Fruit fly (Drosophila melanogaster) whole organism, adult: ENCODE data around the gene CG12948.

Experiments
- CG11617 ChIP-seq: fragments of 200-800 bp; sonication (Bioruptor generic); optimal IDR thresholded peaks from 2 replicates; lab custom pipeline; 2017; ENCODE audit warnings: mild to moderate bottlenecking, missing biosample characterization, missing genetic modification reagents, missing genetic modification characterization
- CG12768 ChIP-seq: fragments of 200-800 bp; sonication (Bioruptor generic); optimal IDR thresholded peaks from 2 replicates; lab custom pipeline; 2017; ENCODE audit warnings: missing biosample characterization, missing genetic modification characterization, mild to moderate bottlenecking, moderate library complexity, missing genetic modification reagents
- CG14711 ChIP-seq: fragments of 200-800 bp; sonication (Bioruptor generic); optimal IDR thresholded peaks from 2 replicates; lab custom pipeline; 2018; ENCODE audit warnings: missing biosample characterization, mild to moderate bottlenecking, missing genetic modification characterization, moderate library complexity
- CG1620 ChIP-seq: fragments of 200-800 bp; sonication (Bioruptor generic); optimal IDR thresholded peaks from 2 replicates; lab custom pipeline; 2016; ENCODE audit warnings: missing biosample characterization, missing genetic modification characterization
- CG33017 ChIP-seq: fragments of 200-800 bp; sonication (Bioruptor generic); optimal IDR thresholded peaks from 2 replicates; lab custom pipeline; 2018; ENCODE audit warnings: missing biosample characterization, mild to moderate bottlenecking, missing genetic modification characterization, moderate library complexity
- CG5204 ChIP-seq: fragments of 200-800 bp; sonication (Bioruptor generic); optimal IDR thresholded peaks from 2 replicates; lab custom pipeline; 2016; ENCODE audit warnings: missing biosample characterization, missing genetic modification characterization
- CG7045 ChIP-seq: fragments of 200-800 bp; sonication (Bioruptor generic); optimal IDR thresholded peaks from 2 replicates; lab custom pipeline; 2017; ENCODE audit warnings: missing biosample characterization, mild to moderate bottlenecking, missing genetic modification characterization
- CG7101 ChIP-seq: fragments of 200-800 bp; sonication (Bioruptor generic); optimal IDR thresholded peaks from 2 replicates; lab custom pipeline; 2018; ENCODE audit warnings: missing biosample characterization, mild to moderate bottlenecking, missing genetic modification characterization, moderate library complexity
- Clk ChIP-seq: fragments of 200-800 bp; sonication (Bioruptor generic); optimal IDR thresholded peaks from 2 replicates; lab custom pipeline; 2017; ENCODE audit warnings: missing biosample characterization, missing genetic modification characterization
- Crg-1 ChIP-seq: fragments of 200-800 bp; sonication (Bioruptor generic); optimal IDR thresholded peaks from 2 replicates; lab custom pipeline; 2016; ENCODE audit warnings: missing biosample characterization, missing genetic modification characterization
- Hr96 ChIP-seq: fragments of 200-800 bp; sonication (Bioruptor generic); optimal IDR thresholded peaks from 2 replicates; lab custom pipeline; 2016; ENCODE audit warnings: missing biosample characterization, missing genetic modification characterization
- Mnt ChIP-seq: fragments of 200-800 bp; sonication (Bioruptor generic); optimal IDR thresholded peaks from 2 replicates; lab custom pipeline; 2016; ENCODE audit warnings: missing biosample characterization, mild to moderate bottlenecking, missing genetic modification characterization
- bab1 ChIP-seq: fragments of 200-800 bp; sonication (Bioruptor generic); optimal IDR thresholded peaks from 3 replicates; lab custom pipeline; 2019; ENCODE audit warnings: missing biosample characterization, mild to moderate bottlenecking, missing genetic modification characterization, moderate library complexity
- cic ChIP-seq: fragments of 200-800 bp; sonication (Bioruptor generic); optimal IDR thresholded peaks from 2 replicates; lab custom pipeline; 2017; ENCODE audit warnings: missing biosample characterization, mild to moderate bottlenecking, missing genetic modification characterization, moderate library complexity
- cnc ChIP-seq, 2 experiments: fragments of >200 bp; optimal IDR thresholded peaks; 2 replicates each; lab custom pipeline; 2017
- kay ChIP-seq: fragments of 200-800 bp; sonication (Bioruptor generic); peaks from one replicate; lab custom pipeline; 2016; ENCODE audit warnings: missing biosample characterization, missing genetic modification characterization, borderline replicate concordance
- ovo ChIP-seq: fragments of 200-800 bp; sonication (Bioruptor generic); optimal IDR thresholded peaks from 2 replicates; lab custom pipeline; 2016; ENCODE audit warnings: missing biosample characterization, missing genetic modification characterization
- pad ChIP-seq: fragments of 200-800 bp; sonication (Bioruptor generic); optimal IDR thresholded peaks from 3 replicates; lab custom pipeline; 2017; ENCODE audit warnings: missing biosample characterization, missing genetic modification characterization, mild to moderate bottlenecking, moderate library complexity, missing genetic modification reagents
- tj ChIP-seq: fragments of 200-800 bp; sonication (Bioruptor generic); optimal IDR thresholded peaks from 3 replicates; lab custom pipeline; 2017; ENCODE audit warnings: missing biosample characterization, mild to moderate bottlenecking, missing genetic modification characterization, moderate library complexity

The CG12948 gene

dm6 chr3R:9756187-9756586 is 8.6 kb upstream of the CG12948 start, which contains the start of the genes Alg12 and Rpt3R:
Gene Alg12 (plus strand): TSS chr3R:9756491.
Gene Rpt3R (minus strand): TSS chr3R:9756510.
- TF ChIP-seq bab1 (GFP tag; lab: Kevin White, UChicago) (peak; percentile 21), cnc (optimal IDR thresholded peaks at IDR 0.05; lab: Kevin White, UChicago) (no peak), ovo (GFP tag; lab: Kevin White, UChicago) (no peak), CG5204 (GFP tag; lab: Kevin White, UChicago) (no peak), tj (GFP tag; lab: Kevin White, UChicago) (no peak), CG7045 (no peak), CG11617 (GFP tag; lab: Kevin White, UChicago) (peak; percentile 4), Clk (GFP tag; lab: Kevin White, UChicago) (no peak), CG14711 (tag; lab: Kevin White, UChicago) (peak; percentile 71), Crg-1 (GFP tag; lab: Kevin White, UChicago) (peak; percentile 19), CG7101 (no peak), kay (GFP tag; lab: Kevin White, UChicago) (no peak), pad (GFP tag; lab: Kevin White, UChicago) (no peak)

DNA sequence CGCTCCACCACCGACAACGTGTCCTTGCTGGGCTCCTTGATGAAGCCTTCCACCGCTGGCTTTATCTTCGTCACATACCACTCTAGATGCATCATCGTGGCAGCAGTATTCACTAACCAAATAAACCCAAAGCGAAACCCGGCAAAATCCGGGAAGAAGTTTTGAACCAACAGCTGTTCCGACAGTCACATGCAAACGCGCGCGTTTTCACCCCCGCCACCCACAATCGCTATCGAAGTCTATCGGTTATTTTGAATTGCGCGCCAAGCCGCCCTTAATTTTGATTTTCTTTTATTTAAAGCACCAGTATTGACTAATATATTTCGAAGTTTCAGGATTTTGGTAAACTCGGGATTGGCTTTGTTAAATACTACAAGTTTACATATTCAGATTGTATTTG is 6.9 kb upstream of the CG12948 start, which contains the start of gene Tti1:
Gene Tti1 (minus strand): TSS at position 200 of the 400 bp plus-strand sequence.
- TF ChIP-seq CG12768 (GFP tag; lab: Kevin White, UChicago), result no peak

DNA sequence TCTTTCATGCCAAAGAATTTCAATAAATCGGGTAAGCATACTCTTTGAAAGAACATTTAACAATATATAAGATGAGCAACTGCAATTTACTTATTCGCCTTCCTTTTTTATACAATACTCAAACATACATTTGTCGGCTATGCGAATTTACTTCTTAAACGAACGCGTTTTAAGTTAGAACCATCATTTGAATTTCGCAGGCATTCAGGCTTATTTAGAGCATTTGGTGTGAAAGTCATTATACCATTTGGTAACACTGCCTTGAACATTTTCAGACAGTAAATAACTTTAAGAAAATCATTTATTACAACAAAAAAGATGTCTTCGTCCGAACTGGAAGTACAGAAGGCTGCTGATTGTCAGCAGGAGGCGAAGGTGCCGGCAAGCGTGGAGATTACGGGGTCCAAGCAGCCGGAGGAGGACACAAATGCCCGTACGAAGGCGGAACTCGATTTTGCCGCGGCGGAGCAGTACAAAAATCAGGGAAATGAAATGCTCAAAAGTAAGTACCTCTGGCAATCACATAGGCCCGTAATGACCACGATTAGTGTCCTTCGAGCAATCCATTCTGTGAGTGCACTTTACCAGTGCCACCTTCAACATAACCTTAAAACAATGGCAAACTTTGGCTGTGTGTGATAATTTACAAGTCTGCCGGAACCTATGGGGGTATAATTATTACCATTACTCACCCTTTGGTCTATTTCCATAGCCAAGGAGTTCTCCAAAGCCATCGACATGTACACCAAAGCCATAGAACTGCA is 538 bp upstream of the CG12948 start:
- TF ChIP-seq CG11617 (GFP tag; lab: Kevin White, UChicago), result no peak
- no peak for TF ChIP-seq CG1620 (GFP tag; lab: Kevin White, UChicago)
- TF ChIP-seq Clk (GFP tag; lab: Kevin White, UChicago), result no peak
- no peak for TF ChIP-seq CG7045
- TF ChIP-seq pad (GFP tag; lab: Kevin White, UChicago), result no peak
- no peak for TF ChIP-seq kay (GFP tag; lab: Kevin White, UChicago)
- no peak for TF ChIP-seq CG14711 (tag; lab: Kevin White, UChicago)
- TF ChIP-seq CG5204 (GFP tag; lab: Kevin White, UChicago), result no peak
- no peak for TF ChIP-seq Crg-1 (GFP tag; lab: Kevin White, UChicago)
- TF ChIP-seq ovo (GFP tag; lab: Kevin White, UChicago), result no peak

dm6 chr3R:9747875-9747899 is 143 bp upstream of the CG12948 start, which contains the start of gene PpD3:
Gene PpD3 (plus strand): TSS chr3R:9747875.
- no peak for TF ChIP-seq cic (GFP tag; lab: Kevin White, UChicago)
- TF ChIP-seq tj (GFP tag; lab: Kevin White, UChicago), result no peak
- no peak for TF ChIP-seq CG5204 (GFP tag; lab: Kevin White, UChicago)
- no peak for TF ChIP-seq CG33017 (tag; lab: Kevin White, UChicago)

dm6 chr3R:9746267-9746666 is 1.3 kb downstream of the CG12948 start, which contains the start of gene CG34409:
Gene CG34409 (minus strand): TSS chr3R:9746367.
- TF ChIP-seq Clk (GFP tag; lab: Kevin White, UChicago), result no peak
- TF ChIP-seq Crg-1 (GFP tag; lab: Kevin White, UChicago), result no peak
- no peak for TF ChIP-seq CG12768 (GFP tag; lab: Kevin White, UChicago)
- no peak for TF ChIP-seq cnc (optimal IDR thresholded peaks at IDR 0.05; lab: Kevin White, UChicago)
- no peak for TF ChIP-seq Mnt (GFP tag; lab: Kevin White, UChicago)
- no peak for TF ChIP-seq tj (GFP tag; lab: Kevin White, UChicago)
- TF ChIP-seq CG1620 (GFP tag; lab: Kevin White, UChicago), result no peak
- no peak for TF ChIP-seq bab1 (GFP tag; lab: Kevin White, UChicago)
- TF ChIP-seq Hr96 (GFP tag; lab: Kevin White, UChicago), result no peak
- TF ChIP-seq pad (GFP tag; lab: Kevin White, UChicago), result no peak
- TF ChIP-seq ovo (GFP tag; lab: Kevin White, UChicago), result no peak
- TF ChIP-seq CG33017 (tag; lab: Kevin White, UChicago), result no peak
- TF ChIP-seq CG7101, result no peak
- no peak for TF ChIP-seq kay (GFP tag; lab: Kevin White, UChicago)
- no peak for TF ChIP-seq CG7045
- TF ChIP-seq cic (GFP tag; lab: Kevin White, UChicago), result no peak
- no peak for TF ChIP-seq CG14711 (tag; lab: Kevin White, UChicago)

DNA sequence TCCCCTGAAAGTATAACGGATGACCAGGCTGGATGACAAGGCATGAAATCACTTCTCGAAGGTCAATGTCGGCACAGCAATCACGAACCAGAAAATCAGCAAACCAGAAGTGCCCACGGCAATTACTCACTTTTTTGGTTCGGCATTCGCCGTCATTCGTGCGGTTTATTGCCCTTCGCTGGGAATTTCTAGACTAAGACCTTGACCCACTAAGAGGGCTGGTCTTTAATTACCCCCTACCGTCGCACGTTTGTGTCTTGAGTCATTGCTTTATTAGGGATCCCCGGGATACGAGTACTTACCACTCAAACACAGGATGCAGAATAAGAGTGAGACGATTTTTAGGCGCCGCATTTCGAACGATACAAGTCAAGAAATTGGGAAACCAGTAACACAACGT is 2.1 kb downstream of the CG12948 start:
- TF ChIP-seq CG14711 (tag; lab: Kevin White, UChicago) (no peak), Clk (GFP tag; lab: Kevin White, UChicago) (no peak), Crg-1 (GFP tag; lab: Kevin White, UChicago) (no peak), pad (GFP tag; lab: Kevin White, UChicago) (no peak), CG7101 (no peak), kay (GFP tag; lab: Kevin White, UChicago) (no peak), CG12768 (GFP tag; lab: Kevin White, UChicago) (no peak)

dm6 chr3R:9743995-9744394 is 3.5 kb downstream of the CG12948 start:
- no peak for TF ChIP-seq tj (GFP tag; lab: Kevin White, UChicago)
- TF ChIP-seq ovo (GFP tag; lab: Kevin White, UChicago), result no peak
- TF ChIP-seq CG33017 (tag; lab: Kevin White, UChicago), result no peak
- TF ChIP-seq bab1 (GFP tag; lab: Kevin White, UChicago), result no peak
- TF ChIP-seq Mnt (GFP tag; lab: Kevin White, UChicago), result no peak
